Fruit fly (Drosophila melanogaster): ENCODE results near the gene m.

m gene

dm6 chrX:11717892-11718291, 36.2 kb upstream of the m start:
- TF ChIP-seq Rel (GFP tag; optimal IDR thresholded peaks at IDR 0.05) (no peak), Rel (tag; optimal IDR thresholded peaks at IDR 0.05) (peak; percentile 20), Abd-B (GFP tag; optimal IDR thresholded peaks at IDR 0.05) (no peak)

dm6 chrX:11720138-11720537, 33.9 kb upstream of the m start, which contains the start of gene Tango10:
TSS of gene Tango10 (plus strand) at chrX:11720245.
- TF ChIP-seq Dif (GFP tag; optimal IDR thresholded peaks at IDR 0.05; ENCODE audit: partially characterized antibody) = peak; percentile 93
- no peak for TF ChIP-seq Rel (GFP tag; optimal IDR thresholded peaks at IDR 0.05)
- peak; percentile 11 for TF ChIP-seq Rel (tag; optimal IDR thresholded peaks at IDR 0.05)
- TF ChIP-seq br (GFP tag; optimal IDR thresholded peaks at IDR 0.05) = peak; percentile 25
- TF ChIP-seq Hnf4 (GFP tag; optimal IDR thresholded peaks at IDR 0.05) = peak; percentile 75
- TF ChIP-seq GATAd (GFP tag; optimal IDR thresholded peaks at IDR 0.05) = no peak
- TF ChIP-seq Hr78 (GFP tag; optimal IDR thresholded peaks at IDR 0.05) = no peak
- TF ChIP-seq CG32264 (GFP tag; optimal IDR thresholded peaks at IDR 0.05) = no peak
- peak; percentile 63 for TF ChIP-seq ey (GFP tag; optimal IDR thresholded peaks at IDR 0.05)
- TF ChIP-seq Myc (optimal IDR thresholded peaks at IDR 0.05) = no peak
- peak; percentile 49 for TF ChIP-seq HLH106 (tag; optimal IDR thresholded peaks at IDR 0.05)
- TF ChIP-seq Dfd (GFP tag; optimal IDR thresholded peaks at IDR 0.05) = no peak
- TF ChIP-seq dl (GFP tag; optimal IDR thresholded peaks at IDR 0.05; ENCODE audit: insufficient read depth in 1 of 2, partially characterized antibody in 2 of 2) = peak; percentile 90 to 92
- no peak for TF ChIP-seq dmrt93B (GFP tag; optimal IDR thresholded peaks at IDR 0.05)
- no peak for TF ChIP-seq jim (GFP tag; optimal IDR thresholded peaks at IDR 0.05)
- no peak for TF ChIP-seq pan (optimal IDR thresholded peaks at IDR 0.05)
- no peak for TF ChIP-seq brk (GFP tag; optimal IDR thresholded peaks at IDR 0.05)
- TF ChIP-seq Jra (GFP tag; optimal IDR thresholded peaks at IDR 0.05) = peak; percentile 60
- peak; percentile 42 for TF ChIP-seq OdsH (GFP tag; optimal IDR thresholded peaks at IDR 0.05)
- TF ChIP-seq psq (GFP tag; optimal IDR thresholded peaks at IDR 0.05) = peak; percentile 51
- peak; percentile 67 for TF ChIP-seq h (GFP tag; optimal IDR thresholded peaks at IDR 0.05)
- TF ChIP-seq foxo (GFP tag; optimal IDR thresholded peaks at IDR 0.05) = peak in 1 of 2 experiments; percentile 76
- no peak for TF ChIP-seq Abd-B (GFP tag; optimal IDR thresholded peaks at IDR 0.05)
- peak; percentile 98 for TF ChIP-seq Vsx2 (GFP tag; optimal IDR thresholded peaks at IDR 0.05; ENCODE audit: partially characterized antibody)
- TF ChIP-seq CrebA (GFP tag; optimal IDR thresholded peaks at IDR 0.05; ENCODE audit: borderline replicate concordance) = no peak
- TF ChIP-seq rgr (GFP tag; optimal IDR thresholded peaks at IDR 0.05) = peak; percentile 65
- no peak for TF ChIP-seq Hr83 (GFP tag; optimal IDR thresholded peaks at IDR 0.05; ENCODE audit: poor library complexity, severe bottlenecking)
- TF ChIP-seq fru (GFP tag; optimal IDR thresholded peaks at IDR 0.05) = no peak
- TF ChIP-seq N (GFP tag; optimal IDR thresholded peaks at IDR 0.05) = no peak
- TF ChIP-seq tai (GFP tag; optimal IDR thresholded peaks at IDR 0.05) = no peak
- TF ChIP-seq usp (GFP tag; optimal IDR thresholded peaks at IDR 0.05) = no peak
- peak; percentile 7 for TF ChIP-seq sv (GFP tag; optimal IDR thresholded peaks at IDR 0.05)
- TF ChIP-seq lola (GFP tag; optimal IDR thresholded peaks at IDR 0.05) = no peak
- no peak for TF ChIP-seq Mio (GFP tag; optimal IDR thresholded peaks at IDR 0.05)
- TF ChIP-seq woc (GFP tag; optimal IDR thresholded peaks at IDR 0.05) = peak; percentile 39
- TF ChIP-seq sage (GFP tag; optimal IDR thresholded peaks at IDR 0.05) = no peak
- peak; percentile 40 for TF ChIP-seq Sp1 (GFP tag; optimal IDR thresholded peaks at IDR 0.05)
- TF ChIP-seq CG9705 (GFP tag; optimal IDR thresholded peaks at IDR 0.05) = peak; percentile 25
- TF ChIP-seq dsf (GFP tag; optimal IDR thresholded peaks at IDR 0.05; ENCODE audit: borderline replicate concordance) = no peak

- TF ChIP-seq psq (GFP tag; optimal IDR thresholded peaks at IDR 0.05) = no peak
- no peak for TF ChIP-seq h (GFP tag; optimal IDR thresholded peaks at IDR 0.05)
- no peak for TF ChIP-seq Hr83 (GFP tag; optimal IDR thresholded peaks at IDR 0.05; ENCODE audit: poor library complexity, severe bottlenecking)
- TF ChIP-seq Rel (GFP tag; optimal IDR thresholded peaks at IDR 0.05) = no peak
- no peak for TF ChIP-seq Rel (tag; optimal IDR thresholded peaks at IDR 0.05)
- no peak for TF ChIP-seq lola (GFP tag; optimal IDR thresholded peaks at IDR 0.05)
Observed at dm6 chrX:11723946-11724345, 30.1 kb upstream of the m start, which contains the start of gene CG15221. TSS of gene CG15221 (plus strand) at chrX:11724246.

All from whole organism, wandering third instar larva.